In genomic region chrIII:4666753-4667400, ce11 we compare ENCODE assay signal across 5 worm cellular contexts.
TF ChIP-seq lines count a peak whose summit lies in the region.

No protein-coding gene starts in this region.

TF ChIP-seq in whole organism, L1 larva, 84 proteins besides CTCF, POLR2A, EP300 and RAD21 (continues in another document):
- peak; percentile 51 for TF ChIP-seq nhr-47 (tag; optimal IDR thresholded peaks at IDR 0.05; lab: Kevin White, UChicago)
- TF ChIP-seq sup-37 (GFP tag; optimal IDR thresholded peaks at IDR 0.05; lab: Kevin White, UChicago) = no peak
- TF ChIP-seq egl-13 (tag; optimal IDR thresholded peaks at IDR 0.05; lab: Kevin White, UChicago) = no peak
- no peak for TF ChIP-seq efl-3 (GFP tag; optimal IDR thresholded peaks at IDR 0.05; lab: Kevin White, UChicago)
- TF ChIP-seq lin-35 (GFP tag; optimal IDR thresholded peaks at IDR 0.05; lab: Kevin White, UChicago) = peak; percentile 25 to 50
- TF ChIP-seq hlh-4 (tag; optimal IDR thresholded peaks at IDR 0.05; lab: Kevin White, UChicago) = no peak
- TF ChIP-seq elt-3 (tag; optimal IDR thresholded peaks at IDR 0.05; lab: Kevin White, UChicago) = no peak
- no peak for TF ChIP-seq elt-2 (tag; optimal IDR thresholded peaks at IDR 0.05; lab: Kevin White, UChicago)
- TF ChIP-seq grh-1 (GFP tag; IDR thresholded peaks at IDR 0.05; lab: Robert Waterston, UW) = no peak
- TF ChIP-seq ceh-88 (GFP tag; IDR thresholded peaks at IDR 0.05; lab: Robert Waterston, UW) = no peak
- no peak for TF ChIP-seq fkh-4 (tag; optimal IDR thresholded peaks at IDR 0.05; lab: Kevin White, UChicago; ENCODE audit: borderline replicate concordance)
- TF ChIP-seq aha-1 (tag; optimal IDR thresholded peaks at IDR 0.05; lab: Kevin White, UChicago) = no peak
- peak; percentile 34 for TF ChIP-seq nhr-90 (tag; optimal IDR thresholded peaks at IDR 0.05; lab: Kevin White, UChicago; ENCODE audit: poor library complexity)
- no peak for TF ChIP-seq unc-130 (tag; optimal IDR thresholded peaks at IDR 0.05; lab: Kevin White, UChicago)
- no peak for TF ChIP-seq mef-2 (tag; optimal IDR thresholded peaks at IDR 0.05; lab: Kevin White, UChicago)
- no peak for TF ChIP-seq ceh-63 (GFP tag; optimal IDR thresholded peaks at IDR 0.05; lab: Kevin White, UChicago)
- no peak for TF ChIP-seq pax-3 (tag; optimal IDR thresholded peaks at IDR 0.05; lab: Kevin White, UChicago)
- TF ChIP-seq alr-1 (tag; optimal IDR thresholded peaks at IDR 0.05; lab: Kevin White, UChicago; ENCODE audit: borderline replicate concordance) = no peak
- no peak for TF ChIP-seq isw-1 (GFP tag; IDR thresholded peaks at IDR 0.05; lab: Robert Waterston, UW)

TF ChIP-seq in whole organism, L3 larva, 47 proteins besides CTCF, POLR2A, EP300 and RAD21 (continues in another document):
- TF ChIP-seq sea-2 (GFP tag; optimal IDR thresholded peaks at IDR 0.05; lab: Kevin White, UChicago) (peak; percentile 39), ceh-82 (tag; optimal IDR thresholded peaks at IDR 0.05; lab: Kevin White, UChicago) (no peak), lin-15B (tag; optimal IDR thresholded peaks at IDR 0.05; lab: Kevin White, UChicago) (peak; percentile 48), snpc-4 (tag; optimal IDR thresholded peaks at IDR 0.05; lab: Kevin White, UChicago) (no peak), lsy-12 (tag; optimal IDR thresholded peaks at IDR 0.05; lab: Kevin White, UChicago) (peak; percentile 35), egl-5 (tag; optimal IDR thresholded peaks at IDR 0.05; lab: Kevin White, UChicago) (peak; percentile 34), ceh-28 (tag; optimal IDR thresholded peaks at IDR 0.05; lab: Kevin White, UChicago) (no peak), tbx-2 (tag; optimal IDR thresholded peaks at IDR 0.05; lab: Kevin White, UChicago) (peak; percentile 48), nhr-25 (tag; optimal IDR thresholded peaks at IDR 0.05; lab: Kevin White, UChicago) (peak; percentile 78), nhr-23 (tag; optimal IDR thresholded peaks at IDR 0.05; lab: Kevin White, UChicago) (peak; percentile 38), pha-4 (tag; optimal IDR thresholded peaks at IDR 0.05; lab: Kevin White, UChicago) (peak; percentile 4), ztf-4 (tag; optimal IDR thresholded peaks at IDR 0.05; lab: Kevin White, UChicago) (no peak), jun-1 (tag; optimal IDR thresholded peaks at IDR 0.05; lab: Kevin White, UChicago) (peak; percentile 22), lin-39 (tag; optimal IDR thresholded peaks at IDR 0.05; lab: Kevin White, UChicago) (peak; percentile 65), nhr-43 (tag; optimal IDR thresholded peaks at IDR 0.05; lab: Kevin White, UChicago; ENCODE audit: poor library complexity, severe bottlenecking) (peak; percentile 1), R02D3.7 (tag; optimal IDR thresholded peaks at IDR 0.05; lab: Kevin White, UChicago) (no peak), nfya-1 (tag; optimal IDR thresholded peaks at IDR 0.05; lab: Kevin White, UChicago; ENCODE audit: insufficient read depth) (peak; percentile 62), fkh-2 (tag; optimal IDR thresholded peaks at IDR 0.05; lab: Kevin White, UChicago) (no peak), hmg-11 (tag; optimal IDR thresholded peaks at IDR 0.05; lab: Kevin White, UChicago) (peak; percentile 86)

TF ChIP-seq in whole organism, early embryonic, 17 proteins besides CTCF, POLR2A, EP300 and RAD21:
- TF ChIP-seq hmg-4 (GFP tag; optimal IDR thresholded peaks at IDR 0.05; lab: Kevin White, UChicago) (peak; percentile 87), F13C5.2 (tag; optimal IDR thresholded peaks at IDR 0.05; lab: Kevin White, UChicago) (peak; percentile 83), tra-4 (tag; optimal IDR thresholded peaks at IDR 0.05; lab: Kevin White, UChicago) (no peak), ceh-36 (tag; optimal IDR thresholded peaks at IDR 0.05; lab: Kevin White, UChicago) (peak; percentile 7), ceh-13 (GFP tag; optimal IDR thresholded peaks at IDR 0.05; lab: Kevin White, UChicago) (no peak), ets-7 (tag; optimal IDR thresholded peaks at IDR 0.05; lab: Kevin White, UChicago) (no peak), sea-1 (GFP tag; conservative IDR thresholded peaks at IDR 0.05; lab: Robert Waterston, UW) (0 out of 2 replicates have a peak, but pooled peaks have one; percentile 23), scrt-1 (GFP tag; IDR thresholded peaks at IDR 0.05; lab: Robert Waterston, UW) (no peak), ama-1 (optimal IDR thresholded peaks at IDR 0.05; lab: Kevin White, UChicago) (no peak), tbx-11 (GFP tag; IDR thresholded peaks at IDR 0.05; lab: Robert Waterston, UW) (no peak), flt-1 (GFP tag; IDR thresholded peaks at IDR 0.05; lab: Robert Waterston, UW) (no peak), tbx-37 (GFP tag; conservative IDR thresholded peaks at IDR 0.05; lab: Robert Waterston, UW) (no peak), B0310.2 (tag; optimal IDR thresholded peaks at IDR 0.05; lab: Kevin White, UChicago) (no peak), aly-1 (tag; optimal IDR thresholded peaks at IDR 0.05; lab: Kevin White, UChicago) (peak; percentile 67), pes-1 (GFP tag; IDR thresholded peaks at IDR 0.05; lab: Robert Waterston, UW) (no peak), hmbx-1 (tag; optimal IDR thresholded peaks at IDR 0.05; lab: Kevin White, UChicago) (no peak), hnd-1 (tag; optimal IDR thresholded peaks at IDR 0.05; lab: Kevin White, UChicago) (no peak)

TF ChIP-seq in whole organism, midembryonic, 9 proteins besides CTCF, POLR2A, EP300 and RAD21:
- TF ChIP-seq klf-2 (GFP tag; conservative IDR thresholded peaks at IDR 0.05; lab: Robert Waterston, UW) (0 out of 2 replicates have a peak, but pooled peaks have one; percentile 37), T22C8.4 (GFP tag; IDR thresholded peaks at IDR 0.05; lab: Robert Waterston, UW) (no peak), ref-1 (GFP tag; conservative IDR thresholded peaks at IDR 0.05; lab: Robert Waterston, UW) (no peak), tab-1 (GFP tag; IDR thresholded peaks at IDR 0.05; lab: Robert Waterston, UW) (no peak), flt-1 (GFP tag; IDR thresholded peaks at IDR 0.05; lab: Robert Waterston, UW) (peak; percentile 62; the same call in 1 of the 2 replicates)

TF ChIP-seq in whole organism, young adult, 124 proteins besides CTCF, POLR2A, EP300 and RAD21:
- TF ChIP-seq rpc-1 (optimal IDR thresholded peaks at IDR 0.05; lab: Kevin White, UChicago) = no peak
- no peak for TF ChIP-seq rpc-1 (tag; optimal IDR thresholded peaks at IDR 0.05; lab: Kevin White, UChicago)
- peak; percentile 6 for TF ChIP-seq attf-5 (GFP tag; optimal IDR thresholded peaks at IDR 0.05; lab: Kevin White, UChicago)
- no peak for TF ChIP-seq pbrm-1 (GFP tag; IDR thresholded peaks at IDR 0.05; lab: Robert Waterston, UW)
- peak; percentile 86 for TF ChIP-seq ceh-27 (GFP tag; optimal IDR thresholded peaks at IDR 0.05; lab: Kevin White, UChicago)
- peak; percentile 26; the same call in 1 of the 2 replicates for TF ChIP-seq lir-1 (GFP tag; conservative IDR thresholded peaks at IDR 0.05; lab: Robert Waterston, UW)
- TF ChIP-seq hmg-1.2 (GFP tag; IDR thresholded peaks at IDR 0.05; lab: Robert Waterston, UW) = peak; percentile 54; the same call in 1 of the 2 replicates

Comparison
In these comparisons a context has a peak if more than half of its experiments do, and no peak if none do; other contexts are left out.
1. Of the 8 proteins assayed by ChIP-seq in both whole organism, young adult and whole organism, L1 larva: peak only in whole organism, young adult: none; only in whole organism, L1 larva: dpl-1, efl-1, lin-35, nhr-90 and snpc-4; in both: none; in neither: 3.